Worm (Caenorhabditis elegans) whole organism, early embryonic: ENCODE data around the gene ddi-1.

Source experiments
- B0310.2 ChIP-seq: sonication (generic microtip); optimal IDR thresholded peaks from 2 replicates; lab custom pipeline; 2016; ENCODE audit warnings: mild to moderate bottlenecking, missing genetic modification characterization, missing compliant biosample characterization
- F13C5.2 ChIP-seq: sonication (generic microtip); optimal IDR thresholded peaks from 2 replicates; lab custom pipeline; 2017; ENCODE audit warnings: mild to moderate bottlenecking, missing genetic modification characterization, inconsistent platforms, missing compliant biosample characterization
- aly-1 ChIP-seq: sonication (generic microtip); optimal IDR thresholded peaks from 2 replicates; lab custom pipeline; 2016; ENCODE audit warnings: missing genetic modification characterization, missing compliant biosample characterization
- ama-1 ChIP-seq: fragments of 150-350 bp; optimal IDR thresholded peaks from 2 replicates; lab custom pipeline; 2014
- ceh-13 ChIP-seq: fragments of 200-800 bp; sonication (Bioruptor generic); optimal IDR thresholded peaks from 2 replicates; lab custom pipeline; 2018; ENCODE audit warnings: mild to moderate bottlenecking, missing genetic modification characterization, missing compliant biosample characterization
- ceh-36 ChIP-seq: sonication (generic microtip); optimal IDR thresholded peaks from 2 replicates; lab custom pipeline; 2016; ENCODE audit warnings: missing genetic modification characterization, inconsistent platforms, missing compliant biosample characterization
- ets-7 ChIP-seq: sonication (generic microtip); optimal IDR thresholded peaks from 2 replicates; lab custom pipeline; 2016; ENCODE audit warnings: missing genotype, missing genetic modification characterization, missing compliant biosample characterization
- flt-1 ChIP-seq: fragments of 200-800 bp; sonication (Bioruptor generic); IDR thresholded peaks from 2 replicates; pipeline ENCODE4 v1.3.6; 2022; ENCODE audit warnings: missing genetic modification characterization, missing compliant biosample characterization
- hmbx-1 ChIP-seq: sonication (generic microtip); optimal IDR thresholded peaks from 2 replicates; lab custom pipeline; 2016; ENCODE audit warnings: mild to moderate bottlenecking, missing genetic modification characterization, missing compliant biosample characterization
- hmg-4 ChIP-seq: fragments of 200-800 bp; sonication (Bioruptor generic); optimal IDR thresholded peaks from 2 replicates; lab custom pipeline; 2018; ENCODE audit warnings: mild to moderate bottlenecking, missing genetic modification characterization, missing compliant biosample characterization
- hnd-1 ChIP-seq: sonication (generic microtip); optimal IDR thresholded peaks from 2 replicates; lab custom pipeline; 2016; ENCODE audit warnings: missing genetic modification characterization, missing compliant biosample characterization
- pes-1 ChIP-seq: fragments of 200-800 bp; sonication (Bioruptor generic); IDR thresholded peaks from 2 replicates; pipeline ENCODE4 v1.3.6; 2022; ENCODE audit warnings: missing genetic modification reagents, missing genetic modification characterization, missing compliant biosample characterization
- scrt-1 ChIP-seq: fragments of 200-800 bp; sonication (Bioruptor generic); IDR thresholded peaks from 2 replicates; pipeline ENCODE4 v1.3.6; 2022; ENCODE audit warnings: missing genetic modification characterization, missing compliant biosample characterization
- sea-1 ChIP-seq: fragments of 200-800 bp; sonication (Bioruptor generic); conservative IDR thresholded peaks from 2 replicates; pipeline ENCODE4 v1.3.6; 2022; ENCODE audit warnings: missing genetic modification characterization, missing compliant biosample characterization
- tbx-11 ChIP-seq: fragments of 200-800 bp; sonication (Bioruptor generic); IDR thresholded peaks from 2 replicates; pipeline ENCODE4 v1.3.6; 2022; ENCODE audit warnings: missing genetic modification characterization, missing compliant biosample characterization
- tbx-37 ChIP-seq: fragments of 200-800 bp; sonication (Bioruptor generic); conservative IDR thresholded peaks from 2 replicates; pipeline ENCODE4 v1.3.6; 2022; ENCODE audit warnings: missing genetic modification reagents, missing genetic modification characterization, missing compliant biosample characterization
- tra-4 ChIP-seq: sonication (generic microtip); optimal IDR thresholded peaks from 2 replicates; lab custom pipeline; 2017; ENCODE audit warnings: missing genetic modification characterization, missing compliant biosample characterization

The ddi-1 gene

ce11 chrIV:6519593-6519992 is 3.1 kb upstream of the ddi-1 start, which contains the start of gene C01G5.9:
Gene C01G5.9 (plus strand): TSS chrIV:6519893.
- no peak for TF ChIP-seq aly-1
- TF ChIP-seq tra-4 (tag; lab: Kevin White, UChicago), result no peak
- TF ChIP-seq ceh-13 (GFP tag; lab: Kevin White, UChicago), result no peak
- no peak for TF ChIP-seq scrt-1 (GFP tag; lab: Robert Waterston, UW)
- no peak for TF ChIP-seq hmbx-1 (tag; lab: Kevin White, UChicago)
- TF ChIP-seq pes-1 (GFP tag; lab: Robert Waterston, UW), result no peak
- TF ChIP-seq ama-1 (lab: Kevin White, UChicago), result no peak
- TF ChIP-seq hnd-1 (tag; lab: Kevin White, UChicago), result no peak
- TF ChIP-seq sea-1 (GFP tag; lab: Robert Waterston, UW), result no peak
- no peak for TF ChIP-seq tbx-11
- no peak for TF ChIP-seq hmg-4
- no peak for TF ChIP-seq ets-7
- no peak for TF ChIP-seq flt-1 (GFP tag; lab: Robert Waterston, UW)
- no peak for TF ChIP-seq ceh-36 (tag; lab: Kevin White, UChicago)
- no peak for TF ChIP-seq B0310.2 (tag; lab: Kevin White, UChicago)
- TF ChIP-seq F13C5.2, result no peak

ce11 chrIV:6523773-6524172 is 1.1 kb downstream of the ddi-1 start:
- TF ChIP-seq hmbx-1 (tag; lab: Kevin White, UChicago) (no peak), scrt-1 (GFP tag; lab: Robert Waterston, UW) (no peak), tra-4 (tag; lab: Kevin White, UChicago) (no peak), aly-1 (no peak), ceh-13 (GFP tag; lab: Kevin White, UChicago) (no peak), hnd-1 (tag; lab: Kevin White, UChicago) (no peak), ets-7 (no peak), ama-1 (lab: Kevin White, UChicago) (no peak), tbx-37 (GFP tag; lab: Robert Waterston, UW) (no peak), ceh-36 (tag; lab: Kevin White, UChicago) (no peak)

DNA sequence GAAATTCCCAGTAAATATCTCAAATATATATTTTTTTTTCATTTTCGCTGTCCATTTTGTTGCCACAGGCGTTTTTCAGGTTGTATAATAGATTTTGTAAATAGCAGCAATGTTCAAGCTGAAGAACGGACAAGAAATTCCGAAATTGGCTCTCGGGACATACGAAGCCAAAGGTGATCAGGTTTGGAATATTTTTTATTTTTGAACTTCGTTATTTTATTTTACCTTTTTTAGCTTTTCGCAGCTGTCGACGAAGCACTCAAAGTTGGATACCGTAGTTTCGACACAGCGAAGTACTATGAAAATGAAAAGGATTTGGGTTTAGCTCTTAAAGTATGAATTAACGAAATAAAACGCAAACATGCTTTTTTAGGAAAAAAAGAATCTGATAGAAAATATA is 1.9 kb downstream of the ddi-1 start, which contains the start of gene C01G5.5:
Gene C01G5.5, plus strand, starts transcription at position 80 of the 400 bp plus-strand sequence.
- TF ChIP-seq aly-1, result no peak
- no peak for TF ChIP-seq hmg-4
- TF ChIP-seq scrt-1 (GFP tag; lab: Robert Waterston, UW), result no peak
- TF ChIP-seq tbx-11, result no peak
- no peak for TF ChIP-seq ets-7
- TF ChIP-seq flt-1 (GFP tag; lab: Robert Waterston, UW), result no peak
- no peak for TF ChIP-seq pes-1 (GFP tag; lab: Robert Waterston, UW)
- TF ChIP-seq ceh-36 (tag; lab: Kevin White, UChicago), result no peak
- TF ChIP-seq ama-1 (lab: Kevin White, UChicago), result no peak
- no peak for TF ChIP-seq ceh-13 (GFP tag; lab: Kevin White, UChicago)
- TF ChIP-seq F13C5.2, result no peak
- no peak for TF ChIP-seq B0310.2 (tag; lab: Kevin White, UChicago)
- TF ChIP-seq tra-4 (tag; lab: Kevin White, UChicago), result no peak
- TF ChIP-seq hmbx-1 (tag; lab: Kevin White, UChicago), result no peak
- TF ChIP-seq hnd-1 (tag; lab: Kevin White, UChicago), result no peak
- no peak for TF ChIP-seq sea-1 (GFP tag; lab: Robert Waterston, UW)

DNA sequence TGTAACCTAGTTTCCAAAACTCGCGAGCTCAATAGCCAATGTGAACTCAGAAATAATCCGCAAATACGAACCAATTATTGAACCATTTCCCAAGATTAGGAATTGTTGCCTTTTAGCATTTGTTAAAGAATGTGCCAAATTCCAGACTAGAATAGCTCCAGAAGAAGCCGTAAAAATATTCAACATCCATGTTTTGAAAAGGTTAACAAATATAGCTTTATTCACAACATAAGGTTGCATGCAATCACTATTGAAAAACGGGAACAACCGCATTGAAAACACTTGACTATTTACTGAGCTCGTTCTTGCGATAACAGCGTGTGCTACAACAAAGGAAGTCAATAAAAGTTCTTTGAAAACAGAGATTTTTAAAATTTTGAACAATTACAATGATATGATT is 3.9 kb downstream of the ddi-1 start:
- TF ChIP-seq flt-1 (GFP tag; lab: Robert Waterston, UW) (no peak), B0310.2 (tag; lab: Kevin White, UChicago) (no peak), ceh-13 (GFP tag; lab: Kevin White, UChicago) (no peak), hmbx-1 (tag; lab: Kevin White, UChicago) (no peak), ama-1 (lab: Kevin White, UChicago) (no peak), pes-1 (GFP tag; lab: Robert Waterston, UW) (no peak), hnd-1 (tag; lab: Kevin White, UChicago) (no peak), tbx-37 (GFP tag; lab: Robert Waterston, UW) (no peak), tbx-11 (no peak), scrt-1 (GFP tag; lab: Robert Waterston, UW) (no peak), hmg-4 (no peak), F13C5.2 (no peak)

DNA sequence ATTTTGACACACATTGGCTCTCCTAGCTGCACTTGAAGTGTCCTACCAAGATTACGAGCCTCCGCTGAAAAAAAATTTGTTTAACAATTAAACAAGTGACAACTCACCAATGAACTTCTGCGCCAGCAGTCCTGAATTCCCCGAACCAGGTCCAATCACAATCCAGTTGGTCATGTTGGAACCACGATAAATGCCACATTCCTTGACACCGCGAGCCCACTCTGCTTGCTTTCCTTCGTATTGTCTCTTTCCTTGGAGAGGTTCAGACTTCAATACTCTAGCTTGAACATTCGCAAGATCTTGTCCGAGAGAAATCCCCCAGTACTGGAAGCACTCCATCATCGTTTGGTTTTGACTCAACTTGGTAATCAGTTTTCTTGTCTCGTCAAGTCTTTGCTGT is 5.5 kb downstream of the ddi-1 start:
- no peak for TF ChIP-seq aly-1
- no peak for TF ChIP-seq hmbx-1 (tag; lab: Kevin White, UChicago)

DNA sequence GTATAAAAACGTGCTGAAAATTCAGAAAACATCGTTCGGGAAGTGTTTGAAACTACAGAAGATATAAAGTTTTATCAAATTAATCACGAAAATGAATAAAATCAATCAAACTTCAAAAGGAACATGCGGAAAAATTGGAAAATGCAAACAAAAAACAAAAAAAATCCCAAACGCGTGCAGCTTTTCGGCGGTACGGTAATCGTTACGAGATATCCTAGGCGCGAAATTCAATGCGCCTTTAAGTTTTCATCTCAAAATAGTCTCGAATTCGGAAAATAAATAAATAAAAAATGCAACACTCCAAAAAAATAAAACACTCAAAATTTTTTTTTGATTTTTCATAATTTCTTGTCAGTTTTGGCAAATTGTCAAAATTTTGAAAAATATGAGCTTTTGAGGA is 7.2 kb downstream of the ddi-1 start:
- TF ChIP-seq scrt-1 (GFP tag; lab: Robert Waterston, UW) (no peak), F13C5.2 (no peak)

ce11 chrIV:6531450-6531849 is 8.8 kb downstream of the ddi-1 start, which contains the start of gene C01G5.4:
Gene C01G5.4 (plus strand): TSS chrIV:6531750.
- TF ChIP-seq tra-4 (tag; lab: Kevin White, UChicago) (no peak), scrt-1 (GFP tag; lab: Robert Waterston, UW) (no peak), aly-1 (no peak), hmbx-1 (tag; lab: Kevin White, UChicago) (no peak), tbx-37 (GFP tag; lab: Robert Waterston, UW) (no peak), B0310.2 (tag; lab: Kevin White, UChicago) (no peak), ceh-36 (tag; lab: Kevin White, UChicago) (no peak), F13C5.2 (no peak), sea-1 (GFP tag; lab: Robert Waterston, UW) (no peak), hnd-1 (tag; lab: Kevin White, UChicago) (no peak), pes-1 (GFP tag; lab: Robert Waterston, UW) (no peak), ceh-13 (GFP tag; lab: Kevin White, UChicago) (no peak)

ce11 chrIV:6535908-6536307 is 13.2 kb downstream of the ddi-1 start, which contains the start of gene C01G5.3:
Gene C01G5.3 (plus strand): TSS chrIV:6536208.
- TF ChIP-seq ama-1 (lab: Kevin White, UChicago) (no peak), aly-1 (no peak), sea-1 (GFP tag; lab: Robert Waterston, UW) (no peak), tbx-37 (GFP tag; lab: Robert Waterston, UW) (no peak), B0310.2 (tag; lab: Kevin White, UChicago) (no peak), tbx-11 (no peak), ceh-36 (tag; lab: Kevin White, UChicago) (no peak), flt-1 (GFP tag; lab: Robert Waterston, UW) (no peak), hnd-1 (tag; lab: Kevin White, UChicago) (no peak), ets-7 (no peak)
